Worm (Caenorhabditis elegans) whole organism, L4/young adult: Measurements from ENCODE around the gene fbxa-98.

Experiments used
- W03F9.2 ChIP-seq: fragments of 150-350 bp; optimal IDR thresholded peaks from 2 replicates; lab custom pipeline; 2014; ENCODE audit warnings: missing biosample characterization, missing genetic modification characterization
- dao-5 ChIP-seq: sonication (generic microtip); optimal IDR thresholded peaks from 2 replicates; lab custom pipeline; 2016; ENCODE audit warnings: missing genotype, missing genetic modification characterization, moderate library complexity, missing compliant biosample characterization
- him-1 ChIP-seq: sonication (generic microtip); optimal IDR thresholded peaks from 2 replicates; lab custom pipeline; 2016; ENCODE audit warnings: missing genotype, missing genetic modification reagents, missing genetic modification characterization, missing compliant biosample characterization

DNA sequence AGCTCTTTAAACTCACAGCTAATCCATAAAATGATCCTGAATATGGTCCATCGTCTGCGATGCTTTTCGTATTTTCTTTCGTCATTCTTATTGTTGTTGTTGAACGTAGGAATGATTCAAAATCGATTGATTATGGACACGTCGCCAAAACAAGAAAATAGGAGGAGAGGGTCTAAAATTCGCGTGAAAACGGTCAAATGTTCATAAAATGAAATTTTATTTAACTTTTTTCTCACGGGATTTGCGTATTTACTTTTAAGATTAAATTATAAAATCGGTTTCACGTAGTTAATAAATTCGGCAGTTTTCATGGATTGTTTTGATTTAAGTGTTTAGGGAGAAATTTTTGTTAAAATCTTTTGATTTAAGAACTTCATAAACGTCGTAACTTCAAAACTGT is 15.9 kb downstream of the fbxa-98 start, which contains the start of gene C08F11.10:
- TF ChIP-seq dao-5 (tag; lab: Kevin White, UChicago) (no peak), W03F9.2 (tag; lab: Kevin White, UChicago) (no peak), him-1 (tag; lab: Kevin White, UChicago) (no peak)
